Fruit fly (Drosophila melanogaster) whole organism, embryonic: ENCODE data around the gene CG5506.

Source experiments
- CG14860 ChIP-seq: fragments of 200-800 bp; sonication (Bioruptor generic); IDR thresholded peaks from 3 replicates; pipeline ENCODE4 v1.3.6; 2022; ENCODE audit warnings: missing biosample characterization, missing genetic modification characterization; ENCODE audit not compliant: partially characterized antibody
- CG6791 ChIP-seq: fragments of 200-800 bp; sonication (Bioruptor generic); IDR thresholded peaks from 3 replicates; pipeline ENCODE4 v1.3.6; 2022; ENCODE audit warnings: missing biosample characterization, missing genetic modification characterization; ENCODE audit not compliant: partially characterized antibody
- CG7556 ChIP-seq: fragments of 200-800 bp; sonication (Bioruptor generic); optimal IDR thresholded peaks from 2 replicates; lab custom pipeline; 2017; ENCODE audit warnings: missing biosample characterization, mild to moderate bottlenecking, missing genetic modification characterization
- Lim3 ChIP-seq: fragments of 200-800 bp; sonication (Bioruptor generic); IDR thresholded peaks from 2 replicates; pipeline ENCODE4 v1.3.6; 2022; ENCODE audit warnings: missing biosample characterization, missing genetic modification characterization
- ase ChIP-seq: fragments of 200-800 bp; sonication (Bioruptor generic); IDR thresholded peaks from 3 replicates; pipeline ENCODE4 v1.3.6; 2022; ENCODE audit warnings: missing biosample characterization, missing genetic modification characterization
- mam ChIP-seq: fragments of 200-800 bp; sonication (Bioruptor generic); optimal IDR thresholded peaks from 3 replicates; lab custom pipeline; 2016; ENCODE audit warnings: missing biosample characterization, missing genetic modification characterization

DNA sequence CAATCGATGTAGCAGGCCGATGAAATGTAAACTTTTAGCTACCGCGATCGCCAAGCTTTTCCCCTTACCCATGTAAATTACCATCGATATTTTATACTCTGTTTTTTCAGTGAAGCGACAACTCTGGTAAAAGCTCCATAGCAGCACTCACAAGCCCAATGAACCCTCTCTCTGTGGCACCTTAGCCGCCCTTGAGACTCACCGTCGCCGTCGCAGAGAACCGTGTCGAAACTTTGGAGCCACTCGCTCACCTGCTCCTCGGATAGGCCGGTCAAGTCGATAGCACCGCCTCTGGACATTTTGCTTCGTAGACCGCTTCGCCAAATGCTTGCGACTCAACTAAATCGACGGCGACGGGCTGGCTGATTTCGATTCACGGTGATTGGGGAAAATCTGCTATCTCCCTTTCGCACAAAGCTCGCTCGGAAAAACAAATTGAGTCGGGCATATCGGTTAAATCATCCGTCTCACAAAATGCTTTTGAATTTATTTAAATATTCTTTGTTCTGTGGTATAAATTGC is 43.0 kb downstream of the CG5506 start, which contains the start of gene CG5577:
- TF ChIP-seq CG6791 (GFP tag; lab: Robert Waterston, UW) (no peak; the same call in 2 of the 3 replicates), Lim3 (no peak), ase (peak; percentile 39; the same call in 1 of the 3 replicates), CG14860 (GFP tag; lab: Robert Waterston, UW) (peak; percentile 43; the same call in 1 of the 3 replicates), mam (peak; percentile 22), CG7556 (GFP tag; lab: Kevin White, UChicago) (no peak)
